Worm (Caenorhabditis elegans) whole organism, late embryonic: ENCODE results near the gene srsx-13.

Experiments
- C08G9.2 ChIP-seq: sonication (generic microtip); optimal IDR thresholded peaks from 2 replicates; lab custom pipeline; 2016; ENCODE audit warnings: mild to moderate bottlenecking, missing genetic modification characterization, moderate library complexity, missing compliant biosample characterization
- C38D4.7 ChIP-seq: fragments of 200-800 bp; sonication (Bioruptor generic); optimal IDR thresholded peaks from 2 replicates; lab custom pipeline; 2018; ENCODE audit warnings: mild to moderate bottlenecking, missing genetic modification characterization, moderate library complexity, missing compliant biosample characterization
- F13H6.1 ChIP-seq: sonication (generic microtip); optimal IDR thresholded peaks from 2 replicates; lab custom pipeline; 2016; ENCODE audit warnings: missing genetic modification characterization, missing compliant biosample characterization
- K02D7.2 ChIP-seq: sonication (generic microtip); optimal IDR thresholded peaks from 2 replicates; lab custom pipeline; 2017; ENCODE audit warnings: mild to moderate bottlenecking, missing genetic modification characterization, missing compliant biosample characterization
- K09A11.1 ChIP-seq: sonication (generic microtip); optimal IDR thresholded peaks from 2 replicates; lab custom pipeline; 2017; ENCODE audit warnings: antibody characterized with exemption, mild to moderate bottlenecking, missing genetic modification characterization, missing compliant biosample characterization; ENCODE audit not compliant: insufficient read depth
- T23F11.4 ChIP-seq: fragments of 200-800 bp; sonication (Bioruptor generic); optimal IDR thresholded peaks from 2 replicates; lab custom pipeline; 2018; ENCODE audit warnings: mild to moderate bottlenecking, missing genetic modification characterization, missing compliant biosample characterization
- ahr-1 ChIP-seq: sonication (generic microtip); optimal IDR thresholded peaks from 2 replicates; lab custom pipeline; 2016; ENCODE audit warnings: missing genetic modification characterization, missing compliant biosample characterization
- ama-1 ChIP-seq: fragments of 150-350 bp; optimal IDR thresholded peaks from 2 replicates; lab custom pipeline; 2014
- ceh-19 ChIP-seq: fragments of 200-800 bp; sonication (Bioruptor generic); optimal IDR thresholded peaks from 2 replicates; lab custom pipeline; 2018; ENCODE audit warnings: mild to moderate bottlenecking, missing genetic modification characterization, missing compliant biosample characterization
- ceh-2 ChIP-seq: sonication (generic microtip); optimal IDR thresholded peaks from 2 replicates; lab custom pipeline; 2016; ENCODE audit warnings: missing genotype, missing genetic modification characterization, missing compliant biosample characterization
- ceh-22 ChIP-seq: sonication (generic microtip); optimal IDR thresholded peaks from 2 replicates; lab custom pipeline; 2017; ENCODE audit warnings: missing biosample characterization, missing genetic modification characterization
- ceh-24 ChIP-seq: sonication (generic microtip); optimal IDR thresholded peaks from 2 replicates; lab custom pipeline; 2016; ENCODE audit warnings: mild to moderate bottlenecking, missing genetic modification characterization, missing compliant biosample characterization
- ceh-30 ChIP-seq: fragments of 150-350 bp; optimal IDR thresholded peaks from 2 replicates; lab custom pipeline; 2014; ENCODE audit warnings: missing biosample characterization, missing genetic modification characterization
- ceh-31 ChIP-seq: sonication (generic microtip); optimal IDR thresholded peaks from 2 replicates; lab custom pipeline; 2016; ENCODE audit warnings: missing genetic modification characterization, missing compliant biosample characterization
- ceh-34 ChIP-seq: sonication (generic microtip); optimal IDR thresholded peaks from 2 replicates; lab custom pipeline; 2016; ENCODE audit warnings: mild to moderate bottlenecking, missing genetic modification characterization, missing compliant biosample characterization
- ceh-48 ChIP-seq: sonication (generic microtip); optimal IDR thresholded peaks from 2 replicates; lab custom pipeline; 2016; ENCODE audit warnings: missing genetic modification characterization, inconsistent platforms, missing compliant biosample characterization
- ceh-6 ChIP-seq: fragments of 200-800 bp; sonication (Bioruptor generic); optimal IDR thresholded peaks from 2 replicates; lab custom pipeline; 2018; ENCODE audit warnings: mild to moderate bottlenecking, missing genetic modification characterization, missing compliant biosample characterization
- dmd-4 ChIP-seq: sonication (generic microtip); optimal IDR thresholded peaks from 2 replicates; lab custom pipeline; 2016; ENCODE audit warnings: borderline replicate concordance, missing genetic modification characterization, missing compliant biosample characterization
- elt-2 ChIP-seq: sonication (generic microtip); optimal IDR thresholded peaks from 2 replicates; lab custom pipeline; 2016; ENCODE audit warnings: missing genetic modification reagents, missing genetic modification characterization, missing compliant biosample characterization
- elt-4 ChIP-seq: sonication (generic microtip); optimal IDR thresholded peaks from 2 replicates; lab custom pipeline; 2016; ENCODE audit warnings: missing genetic modification characterization, missing compliant biosample characterization
- fax-1 ChIP-seq: sonication (generic microtip); optimal IDR thresholded peaks from 2 replicates; lab custom pipeline; 2016; ENCODE audit warnings: missing genotype, missing genetic modification characterization, missing compliant biosample characterization
- fkh-6 ChIP-seq: sonication (generic microtip); optimal IDR thresholded peaks from 2 replicates; lab custom pipeline; 2016; ENCODE audit warnings: missing genetic modification characterization, missing compliant biosample characterization
- gmeb-2 ChIP-seq: sonication (generic microtip); optimal IDR thresholded peaks from 2 replicates; lab custom pipeline; 2016; ENCODE audit warnings: missing genetic modification characterization, inconsistent platforms, missing compliant biosample characterization
- hlh-13 ChIP-seq: fragments of 200-800 bp; sonication (Bioruptor generic); optimal IDR thresholded peaks from 2 replicates; lab custom pipeline; 2018; ENCODE audit warnings: mild to moderate bottlenecking, missing genetic modification characterization, missing compliant biosample characterization
- hlh-8 ChIP-seq: sonication (generic microtip); optimal IDR thresholded peaks from 2 replicates; lab custom pipeline; 2016; ENCODE audit warnings: missing genotype, missing genetic modification characterization, missing compliant biosample characterization
- lim-6 ChIP-seq: sonication (generic microtip); optimal IDR thresholded peaks from 2 replicates; lab custom pipeline; 2016; ENCODE audit warnings: missing genetic modification characterization, missing compliant biosample characterization
- lin-11 ChIP-seq: fragments of 200-800 bp; sonication (Bioruptor generic); optimal IDR thresholded peaks from 2 replicates; lab custom pipeline; 2018; ENCODE audit warnings: mild to moderate bottlenecking, missing genetic modification characterization, missing compliant biosample characterization
- nhr-11 ChIP-seq: fragments of 150-350 bp; optimal IDR thresholded peaks from 2 replicates; lab custom pipeline; 2014; ENCODE audit warnings: missing biosample characterization, missing genetic modification characterization
- nhr-232 ChIP-seq: sonication (generic microtip); optimal IDR thresholded peaks from 2 replicates; lab custom pipeline; 2016; ENCODE audit warnings: missing genetic modification characterization, missing compliant biosample characterization
- odd-2 ChIP-seq: sonication (generic microtip); optimal IDR thresholded peaks from 2 replicates; lab custom pipeline; 2017; ENCODE audit warnings: antibody characterized with exemption, mild to moderate bottlenecking, missing genetic modification characterization, missing compliant biosample characterization
- pat-9 ChIP-seq: fragments of 200-800 bp; sonication (Bioruptor generic); optimal IDR thresholded peaks from 2 replicates; lab custom pipeline; 2018; ENCODE audit warnings: mild to moderate bottlenecking, missing genetic modification characterization, moderate library complexity, missing compliant biosample characterization
- pqm-1 ChIP-seq: sonication (generic microtip); optimal IDR thresholded peaks from 2 replicates; lab custom pipeline; 2016; ENCODE audit warnings: missing genetic modification characterization, missing compliant biosample characterization
- pros-1 ChIP-seq: fragments of 150-350 bp; optimal IDR thresholded peaks from 2 replicates; lab custom pipeline; 2014; ENCODE audit warnings: missing biosample characterization, missing genetic modification reagents, missing genetic modification characterization
- ref-2 ChIP-seq: sonication (generic microtip); optimal IDR thresholded peaks from 2 replicates; lab custom pipeline; 2016; ENCODE audit warnings: missing genetic modification characterization, missing compliant biosample characterization
- rnt-1 ChIP-seq: sonication (generic microtip); optimal IDR thresholded peaks from 2 replicates; lab custom pipeline; 2016; ENCODE audit warnings: missing genetic modification characterization, missing compliant biosample characterization
- sdc-2 ChIP-seq: sonication (generic microtip); optimal IDR thresholded peaks from 2 replicates; lab custom pipeline; 2016; ENCODE audit warnings: missing genotype, missing genetic modification characterization, missing compliant biosample characterization
- syd-9 ChIP-seq: sonication (generic microtip); optimal IDR thresholded peaks from 2 replicates; lab custom pipeline; 2016; ENCODE audit warnings: mild to moderate bottlenecking, missing genetic modification characterization, moderate library complexity, missing compliant biosample characterization
- ttx-3 ChIP-seq: sonication (generic microtip); optimal IDR thresholded peaks from 2 replicates; lab custom pipeline; 2016; ENCODE audit warnings: missing genetic modification reagents, missing genetic modification characterization, missing compliant biosample characterization
- unc-3 ChIP-seq, 2 experiments: fragments of 200-800 bp in 1 of 2; sonication (Bioruptor generic) in 1 of 2; sonication (generic microtip) in 1 of 2; conservative IDR thresholded peaks in 1 of 2; optimal IDR thresholded peaks in 1 of 2; 2 replicates each; pipeline versions ENCODE4 v1.3.6 to Lab custom; 2016 to 2022; ENCODE audit warnings: missing compliant biosample characterization in 2 of 2, missing genetic modification characterization in 2 of 2, missing genetic modification reagents in 1 of 2
- unc-42 ChIP-seq: sonication (generic microtip); optimal IDR thresholded peaks from 2 replicates; lab custom pipeline; 2016; ENCODE audit warnings: missing genotype, missing genetic modification characterization, missing compliant biosample characterization
- unc-55 ChIP-seq: sonication (generic microtip); optimal IDR thresholded peaks from 2 replicates; lab custom pipeline; 2017; ENCODE audit warnings: missing biosample characterization, missing genetic modification reagents, missing genetic modification characterization
- unc-86 ChIP-seq: sonication (generic microtip); optimal IDR thresholded peaks from 2 replicates; lab custom pipeline; 2016; ENCODE audit warnings: missing genetic modification characterization, missing compliant biosample characterization
- ztf-16 ChIP-seq: sonication (generic microtip); optimal IDR thresholded peaks from 2 replicates; lab custom pipeline; 2017; ENCODE audit warnings: missing genetic modification characterization, missing compliant biosample characterization

Gene srsx-13

ce11 chrV:4983091-4983490 lies at the start of gene srsx-13:
Gene srsx-13, minus strand, starts transcription at chrV:4983191.
- TF ChIP-seq pros-1 (tag; lab: Kevin White, UChicago) = no peak
- no peak for TF ChIP-seq hlh-8 (tag; lab: Kevin White, UChicago)
- no peak for TF ChIP-seq ceh-6 (GFP tag; lab: Kevin White, UChicago)
- no peak for TF ChIP-seq ttx-3 (tag; lab: Kevin White, UChicago)
- no peak for TF ChIP-seq gmeb-2 (tag; lab: Kevin White, UChicago)
- no peak for TF ChIP-seq odd-2
- TF ChIP-seq ceh-24 = no peak
- TF ChIP-seq C38D4.7 (GFP tag; lab: Kevin White, UChicago) = no peak
- TF ChIP-seq lim-6 (tag; lab: Kevin White, UChicago) = no peak
- TF ChIP-seq unc-3 (GFP tag; conservative IDR thresholded peaks at IDR 0.05; lab: Robert Waterston, UW) = no peak
- no peak for TF ChIP-seq unc-3 (tag; optimal IDR thresholded peaks at IDR 0.05; lab: Kevin White, UChicago)
- TF ChIP-seq unc-86 (tag; lab: Kevin White, UChicago) = no peak
- no peak for TF ChIP-seq ztf-16 (tag; lab: Kevin White, UChicago)
- TF ChIP-seq elt-4 (tag; lab: Kevin White, UChicago) = no peak
- TF ChIP-seq dmd-4 (tag; lab: Kevin White, UChicago) = no peak
- no peak for TF ChIP-seq K09A11.1 (tag; lab: Kevin White, UChicago)
- TF ChIP-seq hlh-13 = no peak
- TF ChIP-seq unc-42 (tag; lab: Kevin White, UChicago) = no peak
- no peak for TF ChIP-seq ceh-30

ce11 chrV:5032176-5032575 lies 49.2 kb upstream of the srsx-13 start:
- no peak for TF ChIP-seq pros-1 (tag; lab: Kevin White, UChicago)
- no peak for TF ChIP-seq lin-11 (tag; lab: Kevin White, UChicago)
- TF ChIP-seq ahr-1 (tag; lab: Kevin White, UChicago) = no peak
- no peak for TF ChIP-seq K02D7.2 (tag; lab: Kevin White, UChicago)
- TF ChIP-seq ceh-48 (tag; lab: Kevin White, UChicago) = no peak
- TF ChIP-seq pat-9 (tag; lab: Kevin White, UChicago) = no peak
- TF ChIP-seq elt-4 (tag; lab: Kevin White, UChicago) = no peak

- TF ChIP-seq fkh-6 (tag; lab: Kevin White, UChicago) (no peak), ama-1 (lab: Kevin White, UChicago) (no peak), lim-6 (tag; lab: Kevin White, UChicago) (no peak), K09A11.1 (tag; lab: Kevin White, UChicago) (no peak), nhr-232 (tag; lab: Kevin White, UChicago) (no peak), ceh-22 (tag; lab: Kevin White, UChicago) (no peak), ceh-30 (no peak), ceh-2 (tag; lab: Kevin White, UChicago) (no peak), pqm-1 (tag; lab: Kevin White, UChicago) (no peak), gmeb-2 (tag; lab: Kevin White, UChicago) (no peak), ceh-6 (GFP tag; lab: Kevin White, UChicago) (no peak), ceh-34 (no peak), ceh-24 (no peak), unc-42 (tag; lab: Kevin White, UChicago) (no peak), F13H6.1 (no peak)
Measured at ce11 chrV:5031764-5032163, 48.8 kb upstream of the srsx-13 start.

- no peak for TF ChIP-seq hlh-13
Measured at ce11 chrV:5030715-5031114, 47.7 kb upstream of the srsx-13 start, which contains the start of gene swt-7. Gene swt-7, minus strand, starts transcription at chrV:5030815.

ce11 chrV:5030212-5030611 lies 47.2 kb upstream of the srsx-13 start:
- TF ChIP-seq sdc-2 (tag; lab: Kevin White, UChicago) (no peak), ref-2 (tag; lab: Kevin White, UChicago) (no peak), elt-2 (tag; lab: Kevin White, UChicago) (no peak), ttx-3 (tag; lab: Kevin White, UChicago) (no peak), ceh-22 (tag; lab: Kevin White, UChicago) (no peak), syd-9 (no peak), nhr-11 (tag; lab: Kevin White, UChicago) (no peak), unc-55 (GFP tag; lab: Kevin White, UChicago) (no peak), rnt-1 (tag; lab: Kevin White, UChicago) (no peak), pros-1 (tag; lab: Kevin White, UChicago) (no peak), ceh-31 (tag; lab: Kevin White, UChicago) (no peak), lin-11 (tag; lab: Kevin White, UChicago) (no peak), T23F11.4 (GFP tag; lab: Kevin White, UChicago) (no peak), C08G9.2 (tag; lab: Kevin White, UChicago) (no peak), fax-1 (no peak), ama-1 (lab: Kevin White, UChicago) (no peak), ceh-19 (GFP tag; lab: Kevin White, UChicago) (no peak)
